Worm (Caenorhabditis elegans): ENCODE results near the gene D2023.4.

DNA sequence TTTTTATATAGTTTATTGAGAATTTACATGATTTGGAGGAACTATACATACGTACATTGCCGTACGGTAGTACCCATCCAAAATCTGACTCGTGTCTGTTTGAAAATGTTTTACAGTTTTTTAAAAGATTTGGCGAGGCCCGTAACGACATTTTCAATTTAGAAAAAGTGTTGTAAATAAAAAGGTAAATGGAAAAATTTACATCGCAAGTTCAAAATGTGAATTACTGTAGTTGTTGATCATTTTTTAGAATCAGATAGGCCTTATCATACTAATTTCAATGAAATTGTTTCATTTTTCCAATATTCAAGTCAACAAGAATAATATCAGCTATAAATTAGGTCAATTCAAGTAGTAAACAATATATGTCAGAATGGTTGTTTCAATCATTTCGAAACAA, 37.3 kb upstream of the D2023.4 start, which contains the start of gene R13H4.6:
- no peak for TF ChIP-seq nhr-12 (tag; optimal IDR thresholded peaks at IDR 0.05)
- no peak for TF ChIP-seq ama-1 (optimal IDR thresholded peaks at IDR 0.05)
- TF ChIP-seq lin-13 (GFP tag; optimal IDR thresholded peaks at IDR 0.05) = no peak
- TF ChIP-seq unc-98 (GFP tag; IDR thresholded peaks at IDR 0.05) = no peak
- no peak for TF ChIP-seq tbx-2 (tag; optimal IDR thresholded peaks at IDR 0.05)
- TF ChIP-seq elt-3 (tag; optimal IDR thresholded peaks at IDR 0.05) = no peak
- TF ChIP-seq nhr-237 (tag; optimal IDR thresholded peaks at IDR 0.05) = no peak
- TF ChIP-seq blmp-1 (tag; optimal IDR thresholded peaks at IDR 0.05) = no peak
- no peak for TF ChIP-seq nhr-77 (tag; optimal IDR thresholded peaks at IDR 0.05)
